Fruit fly (Drosophila melanogaster) whole organism, embryonic: ENCODE results near the gene Bub1.

Experiments
- Awh ChIP-seq: fragments of 200-800 bp; sonication (Bioruptor generic); IDR thresholded peaks from 2 replicates; pipeline ENCODE4, ENCODE4 v1.3.6; 2022; ENCODE audit warnings: missing biosample characterization, missing genetic modification characterization
- BtbVII ChIP-seq: fragments of 200-800 bp; sonication (Bioruptor generic); optimal IDR thresholded peaks from 3 replicates; lab custom pipeline; 2017; ENCODE audit warnings: missing biosample characterization, mild to moderate bottlenecking, missing genetic modification characterization
- CG10959 ChIP-seq: fragments of 200-800 bp; sonication (Bioruptor generic); IDR thresholded peaks from 2 replicates; pipeline ENCODE4 v1.3.6; 2022; ENCODE audit warnings: missing biosample characterization, missing genetic modification characterization
- CG1233 ChIP-seq: fragments of 200-800 bp; sonication (Bioruptor generic); optimal IDR thresholded peaks from 4 replicates; lab custom pipeline; 2018; ENCODE audit warnings: missing biosample characterization, mild to moderate bottlenecking, missing genetic modification characterization
- CG17385 ChIP-seq: fragments of 200-800 bp; sonication (Bioruptor generic); optimal IDR thresholded peaks from 3 replicates; lab custom pipeline; 2018; ENCODE audit warnings: missing biosample characterization, mild to moderate bottlenecking, missing genetic modification characterization
- CG18262 ChIP-seq: fragments of 200-800 bp; optimal IDR thresholded peaks from 3 replicates; lab custom pipeline; 2019; ENCODE audit warnings: missing biosample characterization, mild to moderate bottlenecking, missing genetic modification characterization, moderate library complexity
- CG2678 ChIP-seq: fragments of 200-800 bp; sonication (Bioruptor generic); optimal IDR thresholded peaks from 3 replicates; lab custom pipeline; 2019; ENCODE audit warnings: missing biosample characterization, mild to moderate bottlenecking, missing genetic modification characterization, moderate library complexity
- CG31224 ChIP-seq: fragments of 200-800 bp; sonication (Bioruptor generic); IDR thresholded peaks from 2 replicates; pipeline ENCODE4 v1.3.6; 2022; ENCODE audit warnings: missing biosample characterization, missing genetic modification characterization
- CG32532 ChIP-seq: fragments of 200-800 bp; sonication (Bioruptor generic); IDR thresholded peaks from 2 replicates; pipeline ENCODE4 v1.3.6; 2022; ENCODE audit warnings: missing biosample characterization, missing genetic modification characterization
- CG32767 ChIP-seq: fragments of 200-800 bp; sonication (Bioruptor generic); IDR thresholded peaks from 2 replicates; pipeline ENCODE4 v1.3.6; 2022; ENCODE audit warnings: missing biosample characterization, missing genetic modification characterization
- CG3838 ChIP-seq: fragments of 200-800 bp; sonication (Bioruptor generic); optimal IDR thresholded peaks from 3 replicates; lab custom pipeline; 2016; ENCODE audit warnings: missing biosample characterization, missing genetic modification characterization
- CG4328 ChIP-seq: fragments of 200-800 bp; sonication (Bioruptor generic); optimal IDR thresholded peaks from 3 replicates; lab custom pipeline; 2017; ENCODE audit warnings: missing biosample characterization, missing genetic modification reagents, missing genetic modification characterization
- CG7372 ChIP-seq: fragments of 200-800 bp; sonication (Bioruptor generic); IDR thresholded peaks from 2 replicates; pipeline ENCODE4 v1.3.6; 2022; ENCODE audit warnings: missing biosample characterization, missing genetic modification characterization
- CG8388 ChIP-seq: fragments of 200-800 bp; sonication (Bioruptor generic); optimal IDR thresholded peaks from 2 replicates; lab custom pipeline; 2019; ENCODE audit warnings: missing biosample characterization, mild to moderate bottlenecking, missing genetic modification characterization, moderate library complexity
- CG9437 ChIP-seq: fragments of 200-800 bp; sonication (Bioruptor generic); optimal IDR thresholded peaks from 2 replicates; lab custom pipeline; 2018; ENCODE audit warnings: missing biosample characterization, mild to moderate bottlenecking, missing genetic modification characterization
- CkIIα-i1 ChIP-seq: fragments of 200-800 bp; sonication (Bioruptor generic); IDR thresholded peaks from 2 replicates; pipeline ENCODE4 v1.3.6; 2022; ENCODE audit warnings: missing biosample characterization, missing genetic modification characterization
- Dbx ChIP-seq: fragments of 200-800 bp; sonication (Bioruptor generic); IDR thresholded peaks from 3 replicates; pipeline ENCODE4 v1.3.6; 2022; ENCODE audit warnings: missing biosample characterization, missing genetic modification characterization
- Doc2 ChIP-seq: fragments of 200-800 bp; sonication (Bioruptor generic); IDR thresholded peaks from 2 replicates; pipeline ENCODE4 v1.3.6; 2022; ENCODE audit warnings: missing biosample characterization, missing genetic modification characterization
- Fer1 ChIP-seq: fragments of 200-800 bp; sonication (Bioruptor generic); optimal IDR thresholded peaks from 2 replicates; lab custom pipeline; 2017; ENCODE audit warnings: missing biosample characterization, mild to moderate bottlenecking, missing genetic modification characterization
- HmgZ ChIP-seq: fragments of 200-800 bp; sonication (Bioruptor generic); optimal IDR thresholded peaks from 2 replicates; lab custom pipeline; 2018; ENCODE audit warnings: missing biosample characterization, mild to moderate bottlenecking, missing genetic modification characterization
- Hmx ChIP-seq: fragments of 200-800 bp; sonication (Bioruptor generic); optimal IDR thresholded peaks from 2 replicates; lab custom pipeline; 2016; ENCODE audit warnings: missing biosample characterization, missing genetic modification characterization
- Hr3 ChIP-seq: fragments of 200-800 bp; sonication (Bioruptor generic); optimal IDR thresholded peaks from 3 replicates; lab custom pipeline; 2016; ENCODE audit warnings: missing biosample characterization, missing genetic modification characterization
- Hr78 ChIP-seq, 2 experiments: fragments of 200-800 bp in 1 of 2; fragments of >200 bp in 1 of 2; sonication (Bioruptor generic) in 1 of 2; optimal IDR thresholded peaks; 2 replicates each; lab custom pipeline; 2017 to 2019; ENCODE audit warnings: missing biosample characterization in 2 of 2, missing genetic modification characterization in 2 of 2, mild to moderate bottlenecking in 1 of 2, moderate library complexity in 1 of 2
- MBD-R2 ChIP-seq: fragments of 200-800 bp; sonication (Bioruptor generic); IDR thresholded peaks from 2 replicates; pipeline ENCODE4 v1.3.6; 2022; ENCODE audit warnings: missing biosample characterization, missing genetic modification characterization
- MTF-1 ChIP-seq: fragments of 200-800 bp; sonication (Bioruptor generic); optimal IDR thresholded peaks from 2 replicates; lab custom pipeline; 2018; ENCODE audit warnings: missing biosample characterization, mild to moderate bottlenecking, missing genetic modification characterization, borderline replicate concordance
- Mad ChIP-seq: fragments of 200-800 bp; sonication (Bioruptor generic); optimal IDR thresholded peaks from 2 replicates; lab custom pipeline; 2016; ENCODE audit warnings: missing biosample characterization, missing genetic modification characterization
- NFAT ChIP-seq: fragments of 200-800 bp; sonication (Bioruptor generic); IDR thresholded peaks from 2 replicates; pipeline ENCODE4 v1.3.6; 2022; ENCODE audit warnings: missing biosample characterization, missing genetic modification characterization
- Ravus ChIP-seq: fragments of 200-800 bp; sonication (Bioruptor generic); IDR thresholded peaks from 2 replicates; pipeline ENCODE4 v1.3.6; 2022; ENCODE audit warnings: missing biosample characterization, missing genetic modification characterization
- Rfx ChIP-seq: fragments of 200-800 bp; sonication (Bioruptor generic); IDR thresholded peaks from 2 replicates; pipeline ENCODE4 v1.3.6; 2022; ENCODE audit warnings: missing biosample characterization, missing genetic modification characterization
- Six4 ChIP-seq: fragments of 200-800 bp; sonication (Bioruptor generic); optimal IDR thresholded peaks from 2 replicates; lab custom pipeline; 2016; ENCODE audit warnings: missing biosample characterization, missing genetic modification characterization
- Xbp1 ChIP-seq: fragments of 200-800 bp; sonication (Bioruptor generic); optimal IDR thresholded peaks from 3 replicates; lab custom pipeline; 2016; ENCODE audit warnings: missing biosample characterization, mild to moderate bottlenecking, missing genetic modification characterization
- abd-A ChIP-seq: fragments of 200-800 bp; sonication (Bioruptor generic); optimal IDR thresholded peaks from 3 replicates; lab custom pipeline; 2019; ENCODE audit warnings: missing biosample characterization, mild to moderate bottlenecking, missing genetic modification characterization, moderate library complexity
- br ChIP-seq: fragments of >200 bp; optimal IDR thresholded peaks from 2 replicates; lab custom pipeline; 2017
- caup ChIP-seq: fragments of 200-800 bp; sonication (Bioruptor generic); optimal IDR thresholded peaks from 3 replicates; lab custom pipeline; 2017; ENCODE audit warnings: missing biosample characterization, mild to moderate bottlenecking, missing genetic modification characterization, moderate library complexity; ENCODE audit not compliant: severe bottlenecking
- cwo ChIP-seq: fragments of 200-800 bp; sonication (Bioruptor generic); optimal IDR thresholded peaks from 3 replicates; lab custom pipeline; 2017; ENCODE audit warnings: missing biosample characterization, missing genetic modification characterization, mild to moderate bottlenecking, moderate library complexity, missing genetic modification reagents
- da ChIP-seq: fragments of 200-800 bp; sonication (Bioruptor generic); optimal IDR thresholded peaks from 2 replicates; lab custom pipeline; 2016; ENCODE audit warnings: missing biosample characterization, missing genetic modification characterization
- gcm ChIP-seq: fragments of 200-800 bp; sonication (Bioruptor generic); optimal IDR thresholded peaks from 2 replicates; lab custom pipeline; 2019; ENCODE audit warnings: missing biosample characterization, mild to moderate bottlenecking, missing genetic modification characterization, moderate library complexity
- grn ChIP-seq: fragments of 200-800 bp; sonication (Bioruptor generic); optimal IDR thresholded peaks from 3 replicates; lab custom pipeline; 2017; ENCODE audit warnings: missing biosample characterization, missing genetic modification characterization
- ind ChIP-seq: fragments of 200-800 bp; sonication (Bioruptor generic); optimal IDR thresholded peaks from 3 replicates; lab custom pipeline; 2016; ENCODE audit warnings: missing biosample characterization, missing genetic modification characterization
- nmo ChIP-seq: fragments of 200-800 bp; sonication (Bioruptor generic); optimal IDR thresholded peaks from 2 replicates; lab custom pipeline; 2018; ENCODE audit warnings: missing biosample characterization, mild to moderate bottlenecking, missing genetic modification characterization, moderate library complexity
- org-1 ChIP-seq: fragments of 200-800 bp; sonication (Bioruptor generic); optimal IDR thresholded peaks from 2 replicates; lab custom pipeline; 2017; ENCODE audit warnings: missing biosample characterization, missing genetic modification characterization
- otp ChIP-seq: fragments of 200-800 bp; sonication (Bioruptor generic); IDR thresholded peaks from 3 replicates; pipeline ENCODE4, ENCODE4 v1.3.6; 2022; ENCODE audit warnings: missing biosample characterization, missing genetic modification characterization
- pb ChIP-seq: fragments of 200-800 bp; sonication (Bioruptor generic); optimal IDR thresholded peaks from 3 replicates; lab custom pipeline; 2016; ENCODE audit warnings: missing biosample characterization, missing genetic modification characterization
- pfk ChIP-seq: fragments of 200-800 bp; sonication (Bioruptor generic); optimal IDR thresholded peaks from 2 replicates; lab custom pipeline; 2018; ENCODE audit warnings: missing biosample characterization, mild to moderate bottlenecking, missing genetic modification characterization, moderate library complexity
- pho ChIP-seq: fragments of 200-800 bp; sonication (Bioruptor generic); optimal IDR thresholded peaks from 2 replicates; lab custom pipeline; 2016; ENCODE audit warnings: missing biosample characterization, missing genetic modification characterization
- run ChIP-seq: fragments of 200-800 bp; sonication (Bioruptor generic); optimal IDR thresholded peaks from 3 replicates; lab custom pipeline; 2018; ENCODE audit warnings: missing biosample characterization, mild to moderate bottlenecking, missing genetic modification characterization
- scrt ChIP-seq: fragments of 200-800 bp; sonication (Bioruptor generic); optimal IDR thresholded peaks from 2 replicates; lab custom pipeline; 2018; ENCODE audit warnings: missing biosample characterization, mild to moderate bottlenecking, missing genetic modification characterization, moderate library complexity
- seq ChIP-seq: fragments of 200-800 bp; sonication (Bioruptor generic); IDR thresholded peaks from 2 replicates; pipeline ENCODE4 v1.3.6; 2022; ENCODE audit warnings: missing biosample characterization, missing genetic modification characterization
- trh ChIP-seq: fragments of 200-800 bp; sonication (Bioruptor generic); optimal IDR thresholded peaks from 2 replicates; lab custom pipeline; 2016; ENCODE audit warnings: missing biosample characterization, missing genetic modification characterization
- usp ChIP-seq: fragments of >200 bp; optimal IDR thresholded peaks from 2 replicates; lab custom pipeline; 2017; ENCODE audit warnings: missing biosample characterization, missing genetic modification characterization
- vvl ChIP-seq: fragments of 200-800 bp; sonication (Bioruptor generic); IDR thresholded peaks from 2 replicates; pipeline ENCODE4 v1.3.6; 2022; ENCODE audit warnings: missing biosample characterization, missing genetic modification characterization

Bub1 gene

DNA sequence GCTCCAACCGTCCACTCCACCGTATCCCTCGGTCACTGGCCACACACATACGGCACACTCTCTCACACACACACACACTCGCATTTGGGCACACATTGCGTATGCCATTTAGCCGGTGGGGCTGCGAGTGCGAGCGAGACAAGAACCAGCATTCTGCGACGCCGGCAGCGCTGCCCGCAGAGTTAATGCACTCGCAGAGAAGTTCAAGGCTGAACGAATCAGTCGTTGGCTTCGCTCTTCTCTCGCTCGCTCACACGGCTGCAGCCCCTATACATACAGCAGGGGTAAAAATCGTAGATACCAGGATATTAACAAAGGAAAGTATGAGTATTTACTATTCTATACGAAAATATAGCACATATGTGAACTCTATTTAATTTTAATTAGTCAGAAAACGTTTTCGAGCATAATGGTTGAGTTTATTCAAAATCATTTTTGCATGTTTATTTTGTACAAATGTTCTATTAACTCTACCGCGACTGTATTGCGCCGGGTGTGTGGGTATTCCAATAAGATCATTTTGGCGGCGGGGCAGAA, 14.4 kb downstream of the Bub1 start (continued):
- no peak for TF ChIP-seq trh (GFP tag; lab: Kevin White, UChicago)
- TF ChIP-seq CG1233 (GFP tag; lab: Kevin White, UChicago): peak; percentile 63
- TF ChIP-seq caup (GFP tag; lab: Kevin White, UChicago): peak; percentile 16
- peak; percentile 25 for TF ChIP-seq pb (GFP tag; lab: Kevin White, UChicago)
- TF ChIP-seq otp (GFP tag; lab: Robert Waterston, UW): 0 out of 3 replicates have a peak, but pooled peaks have one; percentile 43
- no peak for TF ChIP-seq Hmx (GFP tag; lab: Kevin White, UChicago)
- peak; percentile 82 for TF ChIP-seq CG2678
- peak; percentile 61; the same call in 1 of the 2 replicates for TF ChIP-seq CG32767 (GFP tag; lab: Robert Waterston, UW)
- no peak for TF ChIP-seq NFAT (GFP tag; lab: Robert Waterston, UW)
- no peak; the same call in none of the 2 replicates for TF ChIP-seq Rfx
- TF ChIP-seq CG18262: peak; percentile 90
- TF ChIP-seq CG3838 (GFP tag; lab: Kevin White, UChicago): no peak
- peak; percentile 89 for TF ChIP-seq nmo (GFP tag; lab: Kevin White, UChicago)
- peak; percentile 49 for TF ChIP-seq scrt
- peak; percentile 91 for TF ChIP-seq gcm (GFP tag; lab: Kevin White, UChicago)
- TF ChIP-seq abd-A (tag; lab: Kevin White, UChicago): no peak
- peak; percentile 32 for TF ChIP-seq CG4328 (GFP tag; lab: Kevin White, UChicago)
- peak; percentile 62 for TF ChIP-seq org-1 (GFP tag; lab: Kevin White, UChicago)
- peak; percentile 71 for TF ChIP-seq CG17385 (GFP tag; lab: Kevin White, UChicago)
- TF ChIP-seq CG10959 (GFP tag; lab: Robert Waterston, UW): peak; percentile 58; the same call in 1 of the 2 replicates
- peak; percentile 67 for TF ChIP-seq Fer1 (GFP tag; lab: Kevin White, UChicago)
- peak; percentile 50 for TF ChIP-seq HmgZ
- TF ChIP-seq Six4 (GFP tag; lab: Kevin White, UChicago): peak; percentile 55
- peak; percentile 37 for TF ChIP-seq run (tag; lab: Kevin White, UChicago)
- peak; percentile 58 for TF ChIP-seq cwo
- peak; percentile 67 for TF ChIP-seq Xbp1
- 0 out of 2 replicates have a peak, but pooled peaks have one; percentile 39 for TF ChIP-seq CG7372
- TF ChIP-seq grn: no peak
- no peak for TF ChIP-seq da (GFP tag; lab: Kevin White, UChicago)
- peak in 1 of 2 experiments; percentile 87 for TF ChIP-seq Hr78 (GFP tag; optimal IDR thresholded peaks at IDR 0.05; lab: Kevin White, UChicago)
- no peak for TF ChIP-seq CkIIα-i1 (GFP tag; lab: Robert Waterston, UW)
- TF ChIP-seq ind (GFP tag; lab: Kevin White, UChicago): peak; percentile 67
- peak; percentile 67; the same call in 1 of the 2 replicates for TF ChIP-seq Awh (GFP tag; lab: Robert Waterston, UW)
- no peak for TF ChIP-seq usp (GFP tag; lab: Kevin White, UChicago)
- peak; percentile 85 for TF ChIP-seq CG8388 (GFP tag; lab: Kevin White, UChicago)
- TF ChIP-seq CG31224: no peak
- no peak for TF ChIP-seq Doc2 (GFP tag; lab: Robert Waterston, UW)
- no peak for TF ChIP-seq pfk
- peak; percentile 46 for TF ChIP-seq BtbVII (GFP tag; lab: Kevin White, UChicago)
- peak; percentile 16 for TF ChIP-seq Mad (GFP tag; lab: Kevin White, UChicago)
- peak; percentile 69 for TF ChIP-seq CG9437 (GFP tag; lab: Kevin White, UChicago)
- peak; percentile 60 for TF ChIP-seq Hr3 (GFP tag; lab: Kevin White, UChicago)
- peak; percentile 56; the same call in 1 of the 2 replicates for TF ChIP-seq CG32532 (GFP tag; lab: Robert Waterston, UW)
- TF ChIP-seq Ravus (GFP tag; lab: Robert Waterston, UW): no peak; the same call in 1 of the 2 replicates
- peak; percentile 28 for TF ChIP-seq MTF-1 (GFP tag; lab: Kevin White, UChicago)
- peak; percentile 80 for TF ChIP-seq vvl
- TF ChIP-seq br: no peak
- TF ChIP-seq pho (GFP tag; lab: Kevin White, UChicago): no peak
- TF ChIP-seq seq: no peak; the same call in 1 of the 2 replicates
- TF ChIP-seq Dbx (GFP tag; lab: Robert Waterston, UW): no peak
- TF ChIP-seq MBD-R2 (GFP tag; lab: Robert Waterston, UW): no peak
